Fruit fly (Drosophila melanogaster) whole organism, larva: ENCODE measurements around the gene PIG-B.

Experiments
- noc ChIP-seq: fragments of 200-800 bp; sonication (Bioruptor generic); optimal IDR thresholded peaks from 3 replicates; lab custom pipeline; 2019; ENCODE audit warnings: missing biosample characterization, mild to moderate bottlenecking, missing genetic modification characterization, moderate library complexity

The PIG-B gene

dm6 chr3L:3785002-3785661, 25.9 kb upstream of the PIG-B start:
- TF ChIP-seq noc (tag; lab: Kevin White, UChicago) = peak; percentile 33

dm6 chr3L:3785688-3786087, 25.4 kb upstream of the PIG-B start:
- TF ChIP-seq noc (tag; lab: Kevin White, UChicago) = no peak

- peak; percentile 19 for TF ChIP-seq noc (tag; lab: Kevin White, UChicago)
Measured at dm6 chr3L:3786344-3787076, 24.6 kb upstream of the PIG-B start.

- no peak for TF ChIP-seq noc (tag; lab: Kevin White, UChicago)
Measured at dm6 chr3L:3787077-3787433, 24.0 kb upstream of the PIG-B start.

dm6 chr3L:3787595-3788151, 23.4 kb upstream of the PIG-B start:
- TF ChIP-seq noc (tag; lab: Kevin White, UChicago) = peak; percentile 1

- TF ChIP-seq noc (tag; lab: Kevin White, UChicago) = no peak
Measured at dm6 chr3L:3788790-3789421, 22.2 kb upstream of the PIG-B start.

dm6 chr3L:3790504-3790903, 20.6 kb upstream of the PIG-B start, which contains the start of gene CG32266:
CG32266 (plus strand) TSS chr3L:3790804.
- TF ChIP-seq noc (tag; lab: Kevin White, UChicago) = no peak

- TF ChIP-seq noc (tag; lab: Kevin White, UChicago) = no peak
Measured at dm6 chr3L:3791043-3791682, 19.9 kb upstream of the PIG-B start.

- no peak for TF ChIP-seq noc (tag; lab: Kevin White, UChicago)
Measured at dm6 chr3L:3797681-3798080, 13.4 kb upstream of the PIG-B start.

dm6 chr3L:3798488-3798887, 12.6 kb upstream of the PIG-B start:
- TF ChIP-seq noc (tag; lab: Kevin White, UChicago) = no peak

dm6 chr3L:3799766-3800165, 11.3 kb upstream of the PIG-B start:
- no peak for TF ChIP-seq noc (tag; lab: Kevin White, UChicago)

dm6 chr3L:3801343-3801742, 9.7 kb upstream of the PIG-B start:
- no peak for TF ChIP-seq noc (tag; lab: Kevin White, UChicago)

- TF ChIP-seq noc (tag; lab: Kevin White, UChicago) = no peak
Measured at dm6 chr3L:3801813-3802212, 9.2 kb upstream of the PIG-B start.

- no peak for TF ChIP-seq noc (tag; lab: Kevin White, UChicago)
Measured at dm6 chr3L:3802677-3803076, 8.4 kb upstream of the PIG-B start.

dm6 chr3L:3806330-3806729, 4.7 kb upstream of the PIG-B start, which contains the start of the genes CG32264, ntc and IntS10:
CG32264 (minus strand) TSS chr3L:3806459.
ntc (minus strand) TSS chr3L:3806459.
IntS10 (plus strand) TSS chr3L:3806710.
- peak; percentile 72 for TF ChIP-seq noc (tag; lab: Kevin White, UChicago)

- peak; percentile 0 for TF ChIP-seq noc (tag; lab: Kevin White, UChicago)
Measured at dm6 chr3L:3809943-3810342, 1.1 kb upstream of the PIG-B start, which contains the start of gene CG32262. CG32262 (minus strand) TSS chr3L:3810196.
